Fruit fly (Drosophila melanogaster): Measurements from ENCODE around the gene Ubx.

The Ubx gene

dm6 chr3R:16751234-16751633 is 17.0 kb upstream of the Ubx start, which contains the start of gene CG31275:
Gene CG31275, minus strand, starts transcription at chr3R:16751334.
- no peak for TF ChIP-seq tj (GFP tag; optimal IDR thresholded peaks at IDR 0.05)
- TF ChIP-seq Crg-1 (GFP tag; optimal IDR thresholded peaks at IDR 0.05), result no peak
- no peak for TF ChIP-seq CG14711 (tag; optimal IDR thresholded peaks at IDR 0.05)
- no peak for TF ChIP-seq Mnt (GFP tag; optimal IDR thresholded peaks at IDR 0.05)
- TF ChIP-seq kay (GFP tag; ENCODE audit: borderline replicate concordance), result no peak
- no peak for TF ChIP-seq Clk (GFP tag; optimal IDR thresholded peaks at IDR 0.05)
- no peak for TF ChIP-seq cic (GFP tag; optimal IDR thresholded peaks at IDR 0.05)

dm6 chr3R:16750029-16750619 is 15.9 kb upstream of the Ubx start:
- no peak for TF ChIP-seq CG7101 (tag; optimal IDR thresholded peaks at IDR 0.05)
- TF ChIP-seq Hr96 (GFP tag; optimal IDR thresholded peaks at IDR 0.05), result no peak
- TF ChIP-seq Clk (GFP tag; optimal IDR thresholded peaks at IDR 0.05), result no peak
- TF ChIP-seq Crg-1 (GFP tag; optimal IDR thresholded peaks at IDR 0.05), result no peak
- no peak for TF ChIP-seq CG11617 (GFP tag; optimal IDR thresholded peaks at IDR 0.05)
- TF ChIP-seq ovo (GFP tag; optimal IDR thresholded peaks at IDR 0.05), result no peak
- TF ChIP-seq kay (GFP tag; ENCODE audit: borderline replicate concordance), result no peak
- no peak for TF ChIP-seq pad (GFP tag; optimal IDR thresholded peaks at IDR 0.05)
- no peak for TF ChIP-seq CG14711 (tag; optimal IDR thresholded peaks at IDR 0.05)
- TF ChIP-seq CG12768 (GFP tag; optimal IDR thresholded peaks at IDR 0.05), result no peak
- TF ChIP-seq CG7045 (GFP tag; optimal IDR thresholded peaks at IDR 0.05), result no peak
- TF ChIP-seq CG5204 (GFP tag; optimal IDR thresholded peaks at IDR 0.05), result no peak
- no peak for TF ChIP-seq tj (GFP tag; optimal IDR thresholded peaks at IDR 0.05)
- TF ChIP-seq Mnt (GFP tag; optimal IDR thresholded peaks at IDR 0.05), result no peak
- no peak for TF ChIP-seq cic (GFP tag; optimal IDR thresholded peaks at IDR 0.05)

- no peak for TF ChIP-seq ovo (GFP tag; optimal IDR thresholded peaks at IDR 0.05)
- TF ChIP-seq Crg-1 (GFP tag; optimal IDR thresholded peaks at IDR 0.05), result no peak
- no peak for TF ChIP-seq Clk (GFP tag; optimal IDR thresholded peaks at IDR 0.05)
- TF ChIP-seq Mnt (GFP tag; optimal IDR thresholded peaks at IDR 0.05), result no peak
- no peak for TF ChIP-seq pad (GFP tag; optimal IDR thresholded peaks at IDR 0.05)
- no peak for TF ChIP-seq CG7045 (GFP tag; optimal IDR thresholded peaks at IDR 0.05)
- no peak for TF ChIP-seq CG12768 (GFP tag; optimal IDR thresholded peaks at IDR 0.05)
- TF ChIP-seq kay (GFP tag; ENCODE audit: borderline replicate concordance), result no peak
- TF ChIP-seq CG5204 (GFP tag; optimal IDR thresholded peaks at IDR 0.05), result no peak
- no peak for TF ChIP-seq CG14711 (tag; optimal IDR thresholded peaks at IDR 0.05)
- no peak for TF ChIP-seq Hr96 (GFP tag; optimal IDR thresholded peaks at IDR 0.05)
- no peak for TF ChIP-seq CG33017 (tag; optimal IDR thresholded peaks at IDR 0.05)
- TF ChIP-seq cnc (optimal IDR thresholded peaks at IDR 0.05), result no peak
- TF ChIP-seq cic (GFP tag; optimal IDR thresholded peaks at IDR 0.05), result no peak
- no peak for TF ChIP-seq tj (GFP tag; optimal IDR thresholded peaks at IDR 0.05)
- no peak for TF ChIP-seq CG11617 (GFP tag; optimal IDR thresholded peaks at IDR 0.05)
- TF ChIP-seq bab1 (GFP tag; optimal IDR thresholded peaks at IDR 0.05), result no peak
- no peak for TF ChIP-seq CG7101 (tag; optimal IDR thresholded peaks at IDR 0.05)
- no peak for TF ChIP-seq toe (GFP tag; optimal IDR thresholded peaks at IDR 0.05)
These were observed 14.4 kb upstream of the Ubx start for dm6 chr3R:16748558-16749172.

- TF ChIP-seq CG14711 (tag; optimal IDR thresholded peaks at IDR 0.05) (no peak), Clk (GFP tag; optimal IDR thresholded peaks at IDR 0.05) (no peak), CG33017 (tag; optimal IDR thresholded peaks at IDR 0.05) (no peak), tj (GFP tag; optimal IDR thresholded peaks at IDR 0.05) (no peak), CG1620 (GFP tag; optimal IDR thresholded peaks at IDR 0.05) (no peak), Mnt (GFP tag; optimal IDR thresholded peaks at IDR 0.05) (no peak), toe (GFP tag; optimal IDR thresholded peaks at IDR 0.05) (no peak)
These were observed 12.6 kb upstream of the Ubx start for dm6 chr3R:16746785-16747184.

dm6 chr3R:16745150-16745549 is 10.9 kb upstream of the Ubx start:
- no peak for TF ChIP-seq CG5204 (GFP tag; optimal IDR thresholded peaks at IDR 0.05)
- TF ChIP-seq cic (GFP tag; optimal IDR thresholded peaks at IDR 0.05), result no peak
- TF ChIP-seq Crg-1 (GFP tag; optimal IDR thresholded peaks at IDR 0.05), result no peak
- no peak for TF ChIP-seq kay (GFP tag; ENCODE audit: borderline replicate concordance)
- no peak for TF ChIP-seq Hr96 (GFP tag; optimal IDR thresholded peaks at IDR 0.05)
- TF ChIP-seq CG14711 (tag; optimal IDR thresholded peaks at IDR 0.05), result no peak

dm6 chr3R:16744290-16744689 is 10.1 kb upstream of the Ubx start:
- TF ChIP-seq toe (GFP tag; optimal IDR thresholded peaks at IDR 0.05), result no peak
- no peak for TF ChIP-seq CG1620 (GFP tag; optimal IDR thresholded peaks at IDR 0.05)
- no peak for TF ChIP-seq kay (GFP tag; ENCODE audit: borderline replicate concordance)
- TF ChIP-seq bab1 (GFP tag; optimal IDR thresholded peaks at IDR 0.05), result no peak
- TF ChIP-seq cic (GFP tag; optimal IDR thresholded peaks at IDR 0.05), result no peak
- no peak for TF ChIP-seq cnc (optimal IDR thresholded peaks at IDR 0.05)
- no peak for TF ChIP-seq CG33017 (tag; optimal IDR thresholded peaks at IDR 0.05)
- TF ChIP-seq CG7045 (GFP tag; optimal IDR thresholded peaks at IDR 0.05), result no peak
- no peak for TF ChIP-seq ovo (GFP tag; optimal IDR thresholded peaks at IDR 0.05)
- no peak for TF ChIP-seq tj (GFP tag; optimal IDR thresholded peaks at IDR 0.05)
- no peak for TF ChIP-seq CG5204 (GFP tag; optimal IDR thresholded peaks at IDR 0.05)
